Fruit fly (Drosophila melanogaster): ENCODE results near the gene CG5731.

Gene CG5731

DNA sequence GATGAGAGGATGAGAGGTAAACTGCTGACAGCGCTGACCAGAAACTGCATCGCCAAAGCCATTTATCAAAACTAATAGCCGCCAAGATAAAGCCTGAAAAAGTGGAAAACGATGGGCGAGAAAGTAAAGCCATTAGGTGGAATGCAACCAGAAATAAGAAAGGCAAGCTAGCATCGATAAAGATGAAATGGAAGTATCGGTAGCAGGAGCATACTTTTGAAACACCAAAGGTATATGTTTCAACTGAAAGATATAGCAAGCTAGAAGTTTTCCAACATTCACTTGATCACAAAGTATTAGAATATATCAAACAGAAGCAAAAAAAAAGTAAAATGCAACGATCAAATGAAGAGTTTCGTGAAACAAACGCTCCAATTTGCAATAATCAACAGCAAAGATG is 37.1 kb downstream of the CG5731 start, which contains the start of gene CG13137:
Gene CG13137, plus strand, starts transcription at position 301 of the 400 bp plus-strand sequence.
- no peak for TF ChIP-seq vri (GFP tag; optimal IDR thresholded peaks at IDR 0.05)
- TF ChIP-seq Hr38 (GFP tag; optimal IDR thresholded peaks at IDR 0.05) = no peak
- no peak for TF ChIP-seq Ets21C (GFP tag; optimal IDR thresholded peaks at IDR 0.05)
